Worm (Caenorhabditis elegans): ENCODE results near the gene M01F1.9.

- no peak for TF ChIP-seq dao-5 (tag; optimal IDR thresholded peaks at IDR 0.05)
- TF ChIP-seq him-1 (tag; optimal IDR thresholded peaks at IDR 0.05), result no peak
Observed at ce11 chrIII:3452563-3453210, 46.2 kb downstream of the M01F1.9 start, which contains the start of the genes K01A11.3 and C34C12.12.

Data from whole organism, L4/young adult.